Fruit fly (Drosophila melanogaster) whole organism, prepupa: ENCODE results near the gene CG11927.

ENCODE experiments used
- Blimp-1 ChIP-seq: fragments of 200-800 bp; sonication (Bioruptor generic); optimal IDR thresholded peaks from 3 replicates; lab custom pipeline; 2017; ENCODE audit warnings: missing biosample characterization, missing genetic modification characterization, mild to moderate bottlenecking, moderate library complexity, missing genetic modification reagents
- CG9139 ChIP-seq: fragments of 200-800 bp; sonication (Bioruptor generic); optimal IDR thresholded peaks from 3 replicates; lab custom pipeline; 2017; ENCODE audit warnings: missing biosample characterization, mild to moderate bottlenecking, missing genetic modification characterization
- Eip78C ChIP-seq: fragments of 200-800 bp; sonication (Bioruptor generic); peaks from one replicate; lab custom pipeline; 2016; ENCODE audit warnings: missing biosample characterization, missing genetic modification characterization
- Hr38 ChIP-seq: sonication (Bioruptor generic); optimal IDR thresholded peaks from 2 replicates; lab custom pipeline; 2016; ENCODE audit warnings: missing biosample characterization, missing genetic modification characterization
- OdsH ChIP-seq: fragments of 200-800 bp; sonication (Bioruptor generic); optimal IDR thresholded peaks from 3 replicates; lab custom pipeline; 2016; ENCODE audit warnings: missing biosample characterization, missing genetic modification characterization
- Sox14 ChIP-seq: fragments of 200-800 bp; sonication (Bioruptor generic); optimal IDR thresholded peaks from 3 replicates; lab custom pipeline; 2016; ENCODE audit warnings: missing biosample characterization, missing genetic modification characterization
- achi ChIP-seq: fragments of 200-800 bp; sonication (Bioruptor generic); optimal IDR thresholded peaks from 3 replicates; lab custom pipeline; 2016; ENCODE audit warnings: missing biosample characterization, missing genetic modification characterization
- eg ChIP-seq: fragments of 200-800 bp; sonication (Bioruptor generic); IDR thresholded peaks from 3 replicates; pipeline ENCODE4 v1.3.6; 2022; ENCODE audit warnings: missing biosample characterization, missing genetic modification characterization
- spab ChIP-seq: fragments of 200-800 bp; sonication (Bioruptor generic); optimal IDR thresholded peaks from 2 replicates; lab custom pipeline; 2017; ENCODE audit warnings: missing biosample characterization, mild to moderate bottlenecking, missing genetic modification characterization, missing genetic modification reagents

DNA sequence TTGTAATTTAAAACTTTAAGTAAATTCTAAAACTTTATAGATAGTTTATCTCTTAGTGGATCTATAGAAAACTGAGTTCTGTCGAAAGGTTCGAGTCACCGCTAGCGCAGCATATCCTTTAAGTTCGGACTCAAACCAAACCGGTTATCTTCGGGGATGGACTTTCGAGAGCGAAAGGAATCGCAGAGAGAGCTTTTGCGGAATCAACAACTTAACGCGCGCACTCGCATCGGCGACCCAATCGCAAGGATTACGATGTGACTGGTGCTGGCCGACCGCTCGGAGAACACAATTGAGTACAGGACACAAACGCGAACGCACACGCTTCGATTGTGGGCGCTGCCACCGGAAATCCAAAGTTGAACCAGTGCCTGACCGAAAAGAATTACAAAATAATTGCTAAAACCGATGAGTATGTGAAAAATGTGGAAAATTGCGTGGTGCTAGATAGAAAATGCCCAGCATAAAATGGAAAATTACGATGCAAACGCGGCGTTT, 5.1 kb downstream of the CG11927 start, which contains the start of gene smog:
- TF ChIP-seq achi (GFP tag; lab: Kevin White, UChicago) = no peak
- no peak for TF ChIP-seq Blimp-1 (GFP tag; lab: Kevin White, UChicago)
- no peak for TF ChIP-seq spab (GFP tag; lab: Kevin White, UChicago)
- TF ChIP-seq OdsH (GFP tag; lab: Kevin White, UChicago) = no peak
- no peak for TF ChIP-seq Sox14 (GFP tag; lab: Kevin White, UChicago)
- TF ChIP-seq Eip78C = no peak
- no peak for TF ChIP-seq CG9139
- TF ChIP-seq Hr38 (GFP tag; lab: Kevin White, UChicago) = no peak
- TF ChIP-seq eg (GFP tag; lab: Robert Waterston, UW) = no peak
